Worm (Caenorhabditis elegans): ENCODE measurements around the gene trcs-2.

DNA sequence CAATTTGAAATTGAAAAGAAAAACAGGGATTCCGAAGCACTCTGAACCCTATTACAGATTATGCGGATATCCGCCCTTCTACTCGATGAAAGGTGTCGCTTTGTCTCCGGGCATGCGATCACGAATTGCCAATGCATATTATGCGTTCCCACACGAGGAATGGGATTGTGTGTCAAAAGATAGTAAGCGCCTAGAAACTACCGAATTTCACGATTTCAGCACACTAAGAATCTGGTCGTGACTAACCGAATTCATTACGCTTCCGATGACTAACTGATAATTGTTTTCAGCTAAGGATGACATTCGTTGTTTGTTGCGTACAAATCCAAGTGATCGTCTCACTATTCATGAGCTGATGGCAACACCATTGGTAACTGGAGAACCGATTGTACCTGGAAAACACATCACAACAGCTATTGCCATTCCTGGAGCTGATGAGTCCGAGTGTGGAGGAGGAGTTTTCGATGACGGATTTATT, 24.1 kb downstream of the trcs-2 start:
- TF ChIP-seq med-1 (GFP tag; optimal IDR thresholded peaks at IDR 0.05; ENCODE audit: insufficient read depth) = no peak
- no peak for TF ChIP-seq flt-1 (GFP tag; IDR thresholded peaks at IDR 0.05)
- no peak for TF ChIP-seq ref-1 (GFP tag; conservative IDR thresholded peaks at IDR 0.05)
- TF ChIP-seq T22C8.4 (GFP tag; IDR thresholded peaks at IDR 0.05) = no peak

Data from whole organism, midembryonic.